Worm (Caenorhabditis elegans): Measurements from ENCODE around the gene otub-1.

otub-1 gene

DNA sequence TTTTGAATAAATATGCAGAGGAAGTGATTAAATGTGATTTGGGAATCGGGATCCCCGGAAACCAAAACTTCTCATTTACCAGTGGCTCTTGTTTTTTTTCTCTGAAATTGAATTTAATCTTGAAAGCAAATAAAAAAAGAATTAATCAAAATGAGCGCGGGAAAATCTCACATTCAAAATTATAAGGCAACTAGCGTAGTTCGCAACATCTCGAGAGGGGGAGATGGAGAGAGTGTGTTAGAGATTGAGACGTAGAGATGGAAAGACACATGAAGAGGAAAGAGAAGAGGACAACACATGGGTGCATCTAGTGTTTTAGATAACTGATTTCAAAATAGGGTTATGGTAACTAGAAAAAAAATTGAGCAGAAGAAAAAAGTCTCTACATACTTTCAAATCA lies 18.0 kb upstream of the otub-1 start, which contains the start of gene sdc-3:
sdc-3 (minus strand) TSS at position 101 of the 400 bp plus-strand sequence.
- TF ChIP-seq hnd-1 (tag; optimal IDR thresholded peaks at IDR 0.05): no peak
- no peak for TF ChIP-seq aly-1 (tag; optimal IDR thresholded peaks at IDR 0.05)
- TF ChIP-seq flt-1 (GFP tag; IDR thresholded peaks at IDR 0.05): no peak
- TF ChIP-seq B0310.2 (tag; optimal IDR thresholded peaks at IDR 0.05): no peak
- TF ChIP-seq scrt-1 (GFP tag; IDR thresholded peaks at IDR 0.05): no peak
- no peak for TF ChIP-seq pes-1 (GFP tag; IDR thresholded peaks at IDR 0.05)
- no peak for TF ChIP-seq hmbx-1 (tag; optimal IDR thresholded peaks at IDR 0.05)
- no peak for TF ChIP-seq ets-7 (tag; optimal IDR thresholded peaks at IDR 0.05)
- TF ChIP-seq F13C5.2 (tag; optimal IDR thresholded peaks at IDR 0.05): no peak
- no peak for TF ChIP-seq sea-1 (GFP tag; conservative IDR thresholded peaks at IDR 0.05)
- no peak for TF ChIP-seq tbx-11 (GFP tag; IDR thresholded peaks at IDR 0.05)
- no peak for TF ChIP-seq hmg-4 (GFP tag; optimal IDR thresholded peaks at IDR 0.05)
- no peak for TF ChIP-seq ceh-36 (tag; optimal IDR thresholded peaks at IDR 0.05)
- TF ChIP-seq tbx-37 (GFP tag; conservative IDR thresholded peaks at IDR 0.05): no peak
- no peak for TF ChIP-seq ama-1 (optimal IDR thresholded peaks at IDR 0.05)
- TF ChIP-seq ceh-13 (GFP tag; optimal IDR thresholded peaks at IDR 0.05): no peak
- no peak for TF ChIP-seq tra-4 (tag; optimal IDR thresholded peaks at IDR 0.05)

DNA sequence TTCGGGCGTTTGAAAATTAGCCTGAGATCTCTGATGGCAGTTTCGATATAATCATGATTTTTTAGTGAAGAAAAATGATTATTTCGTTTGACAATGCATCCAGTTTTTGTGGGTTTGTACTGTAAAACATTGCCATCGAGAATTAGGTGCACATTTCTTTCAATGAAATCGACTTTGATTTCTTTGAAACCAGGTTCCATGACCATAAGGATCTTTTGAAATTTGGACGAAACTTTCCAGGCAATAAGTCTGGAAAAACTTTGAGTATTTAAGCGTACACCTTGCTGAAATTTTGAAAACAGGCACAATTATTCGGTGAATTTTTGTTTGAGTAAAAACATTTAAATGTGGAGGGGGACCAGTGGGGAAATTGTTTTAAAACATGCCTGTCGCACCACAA lies 14.4 kb upstream of the otub-1 start:
- no peak for TF ChIP-seq aly-1 (tag; optimal IDR thresholded peaks at IDR 0.05)
- TF ChIP-seq ceh-36 (tag; optimal IDR thresholded peaks at IDR 0.05): no peak
- no peak for TF ChIP-seq ceh-13 (GFP tag; optimal IDR thresholded peaks at IDR 0.05)
- no peak for TF ChIP-seq ets-7 (tag; optimal IDR thresholded peaks at IDR 0.05)
- no peak for TF ChIP-seq scrt-1 (GFP tag; IDR thresholded peaks at IDR 0.05)
- no peak for TF ChIP-seq tra-4 (tag; optimal IDR thresholded peaks at IDR 0.05)
- no peak for TF ChIP-seq flt-1 (GFP tag; IDR thresholded peaks at IDR 0.05)
- TF ChIP-seq hmbx-1 (tag; optimal IDR thresholded peaks at IDR 0.05): no peak
- no peak for TF ChIP-seq hmg-4 (GFP tag; optimal IDR thresholded peaks at IDR 0.05)
- no peak for TF ChIP-seq tbx-37 (GFP tag; conservative IDR thresholded peaks at IDR 0.05)
- no peak for TF ChIP-seq ama-1 (optimal IDR thresholded peaks at IDR 0.05)

DNA sequence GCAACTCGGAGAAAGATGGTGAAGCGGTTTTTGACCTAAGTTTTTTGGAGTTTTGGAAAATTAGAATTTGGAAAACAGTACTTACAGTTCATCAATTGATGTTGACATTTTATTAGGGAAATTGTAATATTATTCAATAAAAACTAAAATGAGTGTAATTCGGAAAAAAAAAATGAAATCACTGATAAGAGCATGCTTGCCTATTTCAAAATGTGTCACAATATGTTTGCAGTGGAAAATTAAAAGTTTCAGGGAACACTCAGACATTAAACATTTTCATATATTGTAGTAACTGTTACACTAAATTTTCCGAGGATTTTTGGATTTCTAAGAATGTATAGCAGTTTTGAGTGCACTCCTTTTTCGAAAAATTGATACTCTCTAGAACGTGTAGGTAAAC lies 13.7 kb upstream of the otub-1 start, which contains the start of the genes fbxa-82 and C25D7.5:
fbxa-82 (minus strand) TSS at position 163 of the 400 bp plus-strand sequence.
C25D7.5 (plus strand) TSS at position 283 of the 400 bp plus-strand sequence.
- TF ChIP-seq tra-4 (tag; optimal IDR thresholded peaks at IDR 0.05): no peak

DNA sequence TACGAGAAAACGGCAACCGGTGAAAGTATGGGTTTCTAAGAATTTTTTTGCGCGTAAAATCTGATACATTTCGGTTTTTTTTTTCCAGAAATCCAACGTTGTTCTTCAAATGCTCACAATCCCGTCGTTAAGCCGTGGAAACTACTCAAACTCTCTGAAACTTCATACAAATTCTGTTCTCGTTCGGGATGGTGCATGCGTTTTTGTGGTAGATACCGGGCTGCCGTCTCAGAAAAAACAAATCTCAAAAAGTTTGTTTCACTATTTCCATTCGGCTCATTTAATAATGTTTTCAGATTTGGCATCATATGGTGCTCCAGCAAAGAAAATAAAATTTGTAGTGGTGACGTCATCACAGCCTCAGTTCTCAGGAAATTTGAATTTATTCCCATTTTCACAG lies 11.4 kb upstream of the otub-1 start:
- TF ChIP-seq ama-1 (optimal IDR thresholded peaks at IDR 0.05): no peak
- TF ChIP-seq aly-1 (tag; optimal IDR thresholded peaks at IDR 0.05): no peak

DNA sequence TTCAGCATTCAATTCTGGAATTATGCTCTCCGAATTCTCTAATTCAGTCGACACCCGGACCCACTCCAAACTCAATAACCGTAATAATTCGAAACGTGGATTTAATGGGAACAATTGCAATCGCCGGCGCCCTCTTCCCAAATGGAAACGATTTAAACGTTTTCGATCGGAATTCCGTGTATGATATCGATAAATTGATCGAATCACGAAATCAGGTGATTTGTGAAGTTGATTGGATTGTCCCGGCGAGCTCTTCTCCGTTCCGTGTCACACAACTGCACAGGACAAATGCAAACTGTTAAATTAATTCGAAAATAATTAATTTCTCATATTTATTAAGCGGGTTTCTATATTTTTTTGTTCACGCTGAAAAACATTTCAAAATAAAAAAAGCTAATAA lies 10.2 kb upstream of the otub-1 start, which contains the start of gene C25D7.16:
C25D7.16 (plus strand) TSS at position 301 of the 400 bp plus-strand sequence.
- no peak for TF ChIP-seq sea-1 (GFP tag; conservative IDR thresholded peaks at IDR 0.05)
- TF ChIP-seq ceh-36 (tag; optimal IDR thresholded peaks at IDR 0.05): no peak
- TF ChIP-seq scrt-1 (GFP tag; IDR thresholded peaks at IDR 0.05): no peak
- no peak for TF ChIP-seq F13C5.2 (tag; optimal IDR thresholded peaks at IDR 0.05)
- TF ChIP-seq B0310.2 (tag; optimal IDR thresholded peaks at IDR 0.05): no peak
- no peak for TF ChIP-seq tbx-37 (GFP tag; conservative IDR thresholded peaks at IDR 0.05)
- TF ChIP-seq ama-1 (optimal IDR thresholded peaks at IDR 0.05): no peak

DNA sequence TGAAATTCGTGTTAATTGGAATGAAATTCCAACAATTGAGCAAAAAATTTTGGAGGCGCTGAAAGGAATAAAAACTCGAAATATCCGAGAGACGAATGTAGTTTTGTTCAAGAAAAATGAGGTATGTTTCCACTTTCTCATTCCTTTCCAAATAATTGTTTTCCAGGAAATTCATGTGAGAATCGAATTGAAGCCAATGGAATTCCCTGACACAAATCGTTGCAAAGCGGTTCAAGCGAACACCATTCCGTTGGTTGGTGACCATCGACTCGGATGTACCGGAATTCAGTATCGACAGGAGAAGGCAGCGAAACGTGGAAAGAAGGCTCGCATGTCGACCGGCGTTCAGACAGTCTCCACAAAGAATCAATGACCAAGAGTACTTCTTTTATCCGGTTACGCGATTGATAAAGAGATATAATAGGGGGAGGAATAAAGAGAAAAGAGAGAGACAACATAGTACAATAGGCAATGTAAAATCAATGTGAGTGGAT lies 9.7 kb upstream of the otub-1 start:
- no peak for TF ChIP-seq ceh-36 (tag; optimal IDR thresholded peaks at IDR 0.05)

DNA sequence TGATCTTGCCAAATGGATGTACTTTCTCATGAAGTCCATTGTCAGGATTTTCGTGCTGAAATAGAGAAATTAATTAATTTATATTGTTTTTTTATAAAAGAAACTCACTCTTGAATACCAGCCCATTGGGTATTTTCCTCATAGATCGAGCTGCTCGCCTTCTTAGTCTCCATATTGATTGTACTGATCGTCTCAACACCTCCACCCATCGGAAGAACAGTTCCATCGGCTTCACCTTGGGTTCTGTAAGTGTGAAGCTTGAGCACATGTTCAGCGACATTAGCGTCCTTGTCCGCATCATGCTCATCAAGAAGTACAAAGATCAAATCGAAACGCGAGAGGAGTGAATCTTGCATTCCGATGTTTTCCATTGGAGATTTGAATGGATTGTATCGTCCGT lies 8.4 kb upstream of the otub-1 start:
- no peak for TF ChIP-seq pes-1 (GFP tag; IDR thresholded peaks at IDR 0.05)
- TF ChIP-seq tra-4 (tag; optimal IDR thresholded peaks at IDR 0.05): no peak
- TF ChIP-seq scrt-1 (GFP tag; IDR thresholded peaks at IDR 0.05): no peak
- TF ChIP-seq hmbx-1 (tag; optimal IDR thresholded peaks at IDR 0.05): no peak
- no peak for TF ChIP-seq sea-1 (GFP tag; conservative IDR thresholded peaks at IDR 0.05)
- no peak for TF ChIP-seq ets-7 (tag; optimal IDR thresholded peaks at IDR 0.05)

DNA sequence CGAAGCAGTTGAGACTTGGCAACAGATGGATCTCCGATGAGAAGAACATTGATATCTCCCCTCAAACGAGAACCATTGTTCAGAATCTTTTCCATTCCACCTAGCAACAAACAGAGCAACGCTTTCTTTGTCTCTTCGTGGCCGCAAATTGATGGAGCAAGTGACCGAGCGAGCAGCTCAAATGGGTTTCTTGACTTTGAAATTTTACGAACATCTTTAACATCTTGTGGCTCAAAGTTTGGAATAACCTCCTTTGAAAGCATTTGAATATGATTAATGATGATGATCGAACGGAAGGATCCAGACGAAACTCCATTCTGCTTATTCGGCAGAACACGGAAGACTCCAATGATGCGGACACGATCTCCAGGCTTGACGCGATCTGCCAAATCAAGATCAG lies 7.7 kb upstream of the otub-1 start:
- TF ChIP-seq tra-4 (tag; optimal IDR thresholded peaks at IDR 0.05) (no peak), aly-1 (tag; optimal IDR thresholded peaks at IDR 0.05) (no peak), ets-7 (tag; optimal IDR thresholded peaks at IDR 0.05) (no peak), ama-1 (optimal IDR thresholded peaks at IDR 0.05) (no peak), F13C5.2 (tag; optimal IDR thresholded peaks at IDR 0.05) (no peak), ceh-36 (tag; optimal IDR thresholded peaks at IDR 0.05) (no peak), pes-1 (GFP tag; IDR thresholded peaks at IDR 0.05) (no peak), hnd-1 (tag; optimal IDR thresholded peaks at IDR 0.05) (no peak), hmbx-1 (tag; optimal IDR thresholded peaks at IDR 0.05) (no peak), B0310.2 (tag; optimal IDR thresholded peaks at IDR 0.05) (no peak), ceh-13 (GFP tag; optimal IDR thresholded peaks at IDR 0.05) (no peak), hmg-4 (GFP tag; optimal IDR thresholded peaks at IDR 0.05) (no peak), tbx-37 (GFP tag; conservative IDR thresholded peaks at IDR 0.05) (no peak), scrt-1 (GFP tag; IDR thresholded peaks at IDR 0.05) (no peak), tbx-11 (GFP tag; IDR thresholded peaks at IDR 0.05) (no peak), flt-1 (GFP tag; IDR thresholded peaks at IDR 0.05) (no peak), sea-1 (GFP tag; conservative IDR thresholded peaks at IDR 0.05) (no peak)

DNA sequence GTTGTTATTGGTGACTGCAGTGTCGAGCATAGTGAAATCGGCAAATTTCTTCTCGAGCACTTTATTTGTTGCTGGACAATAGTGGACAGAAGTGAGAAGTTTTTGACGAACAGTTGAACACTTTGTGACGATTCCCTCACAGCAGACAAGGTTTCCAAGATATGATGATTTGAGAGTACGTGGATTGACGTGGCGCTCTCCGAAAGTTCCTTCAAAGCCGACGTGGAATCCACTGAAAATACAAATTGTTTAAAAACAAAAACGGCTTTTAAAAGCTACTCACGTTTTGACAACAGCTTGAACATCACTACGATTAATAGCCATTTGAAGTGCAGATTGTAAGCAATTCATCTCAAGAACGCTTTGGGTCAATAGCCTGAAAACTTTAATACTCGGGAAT lies 7.1 kb upstream of the otub-1 start:
- TF ChIP-seq scrt-1 (GFP tag; IDR thresholded peaks at IDR 0.05) (no peak), aly-1 (tag; optimal IDR thresholded peaks at IDR 0.05) (no peak), flt-1 (GFP tag; IDR thresholded peaks at IDR 0.05) (no peak)

Measured in whole organism, early embryonic.